Fruit fly (Drosophila melanogaster) whole organism, embryonic: ENCODE measurements around the gene MED18.

Experiments
- BEAF-32 ChIP-seq: fragments of 200-800 bp; sonication (Bioruptor generic); optimal IDR thresholded peaks from 3 replicates; lab custom pipeline; 2017; ENCODE audit warnings: missing biosample characterization, missing genetic modification characterization, mild to moderate bottlenecking, moderate library complexity, missing genetic modification reagents
- CG10274 ChIP-seq: fragments of 200-800 bp; sonication (Bioruptor generic); optimal IDR thresholded peaks from 3 replicates; lab custom pipeline; 2017; ENCODE audit warnings: missing biosample characterization, mild to moderate bottlenecking, missing genetic modification characterization
- CG12659 ChIP-seq: fragments of 200-800 bp; sonication (Bioruptor generic); optimal IDR thresholded peaks from 3 replicates; lab custom pipeline; 2017; ENCODE audit warnings: mild to moderate bottlenecking, missing biosample characterization, missing genetic modification reagents, missing genetic modification characterization
- CG13123 ChIP-seq: fragments of 200-800 bp; sonication (Bioruptor generic); optimal IDR thresholded peaks from 2 replicates; lab custom pipeline; 2016; ENCODE audit warnings: missing biosample characterization, missing genetic modification characterization
- CG13287 ChIP-seq: fragments of 200-800 bp; sonication (Bioruptor generic); IDR thresholded peaks from 2 replicates; pipeline ENCODE4 v1.3.6; 2022; ENCODE audit warnings: missing biosample characterization, missing genetic modification characterization; ENCODE audit not compliant: partially characterized antibody
- CG13894 ChIP-seq: fragments of 200-800 bp; sonication (Bioruptor generic); optimal IDR thresholded peaks from 3 replicates; lab custom pipeline; 2018; ENCODE audit warnings: missing biosample characterization, mild to moderate bottlenecking, missing genetic modification characterization, moderate library complexity
- CG1647 ChIP-seq: fragments of 200-800 bp; sonication (Bioruptor generic); optimal IDR thresholded peaks from 3 replicates; lab custom pipeline; 2016; ENCODE audit warnings: missing biosample characterization, missing genetic modification characterization
- CG17328 ChIP-seq: fragments of 200-800 bp; sonication (Bioruptor generic); IDR thresholded peaks from 2 replicates; pipeline ENCODE4 v1.3.6; 2022; ENCODE audit warnings: missing biosample characterization, missing genetic modification characterization
- CG17361 ChIP-seq: fragments of 200-800 bp; sonication (Bioruptor generic); IDR thresholded peaks from 3 replicates; pipeline ENCODE4 v1.3.6; 2022; ENCODE audit warnings: missing biosample characterization, missing genetic modification characterization
- CG17568 ChIP-seq: fragments of 200-800 bp; sonication (Bioruptor generic); optimal IDR thresholded peaks from 2 replicates; lab custom pipeline; 2018; ENCODE audit warnings: missing biosample characterization, mild to moderate bottlenecking, missing genetic modification characterization, moderate library complexity
- CG17912 ChIP-seq: fragments of 200-800 bp; sonication (Bioruptor generic); optimal IDR thresholded peaks from 2 replicates; lab custom pipeline; 2018; ENCODE audit warnings: missing biosample characterization, mild to moderate bottlenecking, missing genetic modification characterization
- CG18011 ChIP-seq: fragments of 200-800 bp; sonication (Bioruptor generic); optimal IDR thresholded peaks from 2 replicates; lab custom pipeline; 2017; ENCODE audit warnings: missing biosample characterization, missing genetic modification characterization, mild to moderate bottlenecking, moderate library complexity, missing genotype
- CG2199 ChIP-seq: fragments of 200-800 bp; sonication (Bioruptor generic); IDR thresholded peaks from 3 replicates; pipeline ENCODE4 v1.3.6; 2022; ENCODE audit warnings: missing biosample characterization, missing genetic modification characterization
- CG4617 ChIP-seq: fragments of 200-800 bp; sonication (Bioruptor generic); optimal IDR thresholded peaks from 3 replicates; lab custom pipeline; 2016; ENCODE audit warnings: missing biosample characterization, missing genetic modification characterization, borderline replicate concordance
- CG4707 ChIP-seq: fragments of 200-800 bp; sonication (Bioruptor generic); optimal IDR thresholded peaks from 2 replicates; lab custom pipeline; 2018; ENCODE audit warnings: missing biosample characterization, mild to moderate bottlenecking, missing genetic modification characterization, moderate library complexity
- CG5180 ChIP-seq: fragments of 200-800 bp; sonication (Bioruptor generic); optimal IDR thresholded peaks from 3 replicates; lab custom pipeline; 2017; ENCODE audit warnings: missing biosample characterization, missing genetic modification characterization, mild to moderate bottlenecking, moderate library complexity, missing genetic modification reagents
- CG6272 ChIP-seq: fragments of 200-800 bp; sonication (Bioruptor generic); IDR thresholded peaks from 2 replicates; pipeline ENCODE4 v1.3.6; 2022; ENCODE audit warnings: missing biosample characterization, missing genetic modification characterization
- CG6791 ChIP-seq: fragments of 200-800 bp; sonication (Bioruptor generic); IDR thresholded peaks from 3 replicates; pipeline ENCODE4 v1.3.6; 2022; ENCODE audit warnings: missing biosample characterization, missing genetic modification characterization; ENCODE audit not compliant: partially characterized antibody
- CG7928 ChIP-seq: fragments of 200-800 bp; sonication (Bioruptor generic); optimal IDR thresholded peaks from 2 replicates; lab custom pipeline; 2017; ENCODE audit warnings: missing biosample characterization, mild to moderate bottlenecking, missing genetic modification characterization
- CG9727 ChIP-seq: fragments of 200-800 bp; sonication (Bioruptor generic); optimal IDR thresholded peaks from 3 replicates; lab custom pipeline; 2017; ENCODE audit warnings: missing biosample characterization, mild to moderate bottlenecking, missing genetic modification characterization
- Camta ChIP-seq: fragments of 200-800 bp; sonication (Bioruptor generic); optimal IDR thresholded peaks from 2 replicates; lab custom pipeline; 2016; ENCODE audit warnings: missing biosample characterization, missing genetic modification characterization
- Doc3 ChIP-seq: fragments of 200-800 bp; sonication (Bioruptor generic); IDR thresholded peaks from 3 replicates; pipeline ENCODE4 v1.3.6; 2022; ENCODE audit warnings: missing biosample characterization, missing genetic modification characterization; ENCODE audit not compliant: partially characterized antibody
- HLH3B ChIP-seq: fragments of 200-800 bp; sonication (Bioruptor generic); IDR thresholded peaks from 2 replicates; pipeline ENCODE4 v1.3.6; 2022; ENCODE audit warnings: missing biosample characterization, missing genetic modification characterization
- HLH4C ChIP-seq: fragments of 200-800 bp; sonication (Bioruptor generic); IDR thresholded peaks from 3 replicates; pipeline ENCODE4 v1.3.6; 2022; ENCODE audit warnings: missing biosample characterization, missing genetic modification characterization; ENCODE audit not compliant: partially characterized antibody
- HmgZ ChIP-seq: fragments of 200-800 bp; sonication (Bioruptor generic); optimal IDR thresholded peaks from 2 replicates; lab custom pipeline; 2018; ENCODE audit warnings: missing biosample characterization, mild to moderate bottlenecking, missing genetic modification characterization
- Lpt ChIP-seq: fragments of >200 bp; optimal IDR thresholded peaks from 2 replicates; lab custom pipeline; 2018; ENCODE audit warnings: missing biosample characterization, missing genetic modification characterization
- MBD-R2 ChIP-seq: fragments of 200-800 bp; sonication (Bioruptor generic); IDR thresholded peaks from 2 replicates; pipeline ENCODE4 v1.3.6; 2022; ENCODE audit warnings: missing biosample characterization, missing genetic modification characterization
- MESR4 ChIP-seq: fragments of 200-800 bp; sonication (Bioruptor generic); optimal IDR thresholded peaks from 2 replicates; lab custom pipeline; 2018; ENCODE audit warnings: missing biosample characterization, mild to moderate bottlenecking, missing genetic modification characterization, moderate library complexity
- Pdp1 ChIP-seq, 2 experiments: fragments of 200-800 bp; sonication (Bioruptor generic); optimal IDR thresholded peaks; 3 replicates each; lab custom pipeline; 2016; ENCODE audit warnings: missing biosample characterization in 2 of 2, missing genetic modification characterization in 2 of 2, mild to moderate bottlenecking in 1 of 2, moderate library complexity in 1 of 2
- Sry-δ ChIP-seq: fragments of 200-800 bp; sonication (Bioruptor generic); optimal IDR thresholded peaks from 2 replicates; lab custom pipeline; 2016; ENCODE audit warnings: missing biosample characterization, missing genetic modification characterization
- Tbp ChIP-seq: fragments of >200 bp; optimal IDR thresholded peaks from 2 replicates; lab custom pipeline; 2018; ENCODE audit warnings: missing biosample characterization, missing genetic modification characterization
- ash1 ChIP-seq: fragments of 200-800 bp; sonication (Bioruptor generic); optimal IDR thresholded peaks from 2 replicates; lab custom pipeline; 2018; ENCODE audit warnings: missing biosample characterization, mild to moderate bottlenecking, missing genetic modification characterization
- bsh ChIP-seq, 2 experiments: fragments of 200-800 bp; sonication (Bioruptor generic); optimal IDR thresholded peaks; 2 replicates each; lab custom pipeline; 2017 to 2018; ENCODE audit warnings: mild to moderate bottlenecking in 2 of 2, missing biosample characterization in 2 of 2, missing genetic modification characterization in 2 of 2, moderate library complexity in 1 of 2
- caup ChIP-seq: fragments of 200-800 bp; sonication (Bioruptor generic); optimal IDR thresholded peaks from 3 replicates; lab custom pipeline; 2017; ENCODE audit warnings: missing biosample characterization, mild to moderate bottlenecking, missing genetic modification characterization, moderate library complexity; ENCODE audit not compliant: severe bottlenecking
- da ChIP-seq: fragments of 200-800 bp; sonication (Bioruptor generic); optimal IDR thresholded peaks from 2 replicates; lab custom pipeline; 2016; ENCODE audit warnings: missing biosample characterization, missing genetic modification characterization
- emc ChIP-seq: fragments of 200-800 bp; sonication (Bioruptor generic); optimal IDR thresholded peaks from 2 replicates; lab custom pipeline; 2016; ENCODE audit warnings: missing biosample characterization, missing genetic modification characterization
- inv ChIP-seq: fragments of 200-800 bp; sonication (Bioruptor generic); IDR thresholded peaks from 2 replicates; pipeline ENCODE4 v1.3.6; 2022; ENCODE audit warnings: missing biosample characterization, missing genetic modification characterization; ENCODE audit not compliant: partially characterized antibody
- knrl ChIP-seq: fragments of 200-800 bp; sonication (Bioruptor generic); IDR thresholded peaks from 3 replicates; pipeline ENCODE4 v1.3.6; 2022; ENCODE audit warnings: missing biosample characterization, missing genetic modification characterization; ENCODE audit not compliant: partially characterized antibody
- nau ChIP-seq: fragments of 200-800 bp; sonication (Bioruptor generic); optimal IDR thresholded peaks from 3 replicates; lab custom pipeline; 2017; ENCODE audit warnings: missing biosample characterization, mild to moderate bottlenecking, missing genetic modification characterization, missing genetic modification reagents
- nom ChIP-seq: fragments of 200-800 bp; sonication (Bioruptor generic); optimal IDR thresholded peaks from 2 replicates; lab custom pipeline; 2017; ENCODE audit warnings: missing biosample characterization, missing genetic modification characterization, mild to moderate bottlenecking, moderate library complexity, missing genetic modification reagents
- pzg ChIP-seq: fragments of 200-800 bp; sonication (Bioruptor generic); optimal IDR thresholded peaks from 3 replicates; lab custom pipeline; 2018; ENCODE audit warnings: missing biosample characterization, mild to moderate bottlenecking, missing genetic modification characterization, moderate library complexity
- row ChIP-seq: fragments of 200-800 bp; sonication (Bioruptor generic); IDR thresholded peaks from 3 replicates; pipeline ENCODE4 v1.3.6; 2022; ENCODE audit warnings: missing biosample characterization, missing genetic modification characterization
- slou ChIP-seq: fragments of 200-800 bp; sonication (Bioruptor generic); optimal IDR thresholded peaks from 3 replicates; lab custom pipeline; 2016; ENCODE audit warnings: missing biosample characterization, missing genetic modification characterization
- tll ChIP-seq, 2 experiments: fragments of 200-800 bp in 1 of 2; fragments of >200 bp in 1 of 2; sonication (Bioruptor generic) in 1 of 2; optimal IDR thresholded peaks; 2 replicates each; lab custom pipeline; 2017 to 2019; ENCODE audit warnings: missing biosample characterization in 2 of 2, missing genetic modification characterization in 2 of 2, mild to moderate bottlenecking in 1 of 2, moderate library complexity in 1 of 2
- trem ChIP-seq: fragments of 200-800 bp; optimal IDR thresholded peaks from 3 replicates; lab custom pipeline; 2019; ENCODE audit warnings: missing biosample characterization, mild to moderate bottlenecking, missing genetic modification characterization, moderate library complexity
- twi ChIP-seq: fragments of 200-800 bp; optimal IDR thresholded peaks from 2 replicates; lab custom pipeline; 2019; ENCODE audit warnings: missing biosample characterization, mild to moderate bottlenecking, missing genetic modification characterization, moderate library complexity
- unpg ChIP-seq: fragments of 200-800 bp; sonication (Bioruptor generic); optimal IDR thresholded peaks from 3 replicates; lab custom pipeline; 2018; ENCODE audit warnings: missing biosample characterization, mild to moderate bottlenecking, missing genetic modification characterization, moderate library complexity

Gene MED18

dm6 chrX:1907727-1908264 is 42.1 kb downstream of the MED18 start, which contains the start of gene mip130 (continued):
- TF ChIP-seq CG17912 (GFP tag; lab: Kevin White, UChicago) (no peak), da (GFP tag; lab: Kevin White, UChicago) (no peak), MBD-R2 (GFP tag; lab: Robert Waterston, UW) (peak; percentile 62), CG1647 (peak; percentile 5), CG13123 (GFP tag; lab: Kevin White, UChicago) (no peak), CG4617 (GFP tag; lab: Kevin White, UChicago) (peak; percentile 46), CG7928 (no peak), twi (tag; lab: Kevin White, UChicago) (peak; percentile 4), CG2199 (no peak), emc (GFP tag; lab: Kevin White, UChicago) (peak; percentile 16), nau (GFP tag; lab: Kevin White, UChicago) (no peak), CG6272 (GFP tag; lab: Robert Waterston, UW) (no peak), caup (GFP tag; lab: Kevin White, UChicago) (peak; percentile 36), HLH3B (GFP tag; lab: Robert Waterston, UW) (peak; percentile 50; the same call in 1 of the 2 replicates), CG12659 (peak; percentile 69)
- TF ChIP-seq, all 482 proteins: peak for 220

- TF ChIP-seq HLH4C (GFP tag; lab: Robert Waterston, UW) (0 out of 3 replicates have a peak, but pooled peaks have one; percentile 42), inv (GFP tag; lab: Robert Waterston, UW) (peak; percentile 52; the same call in 1 of the 2 replicates), nom (peak; percentile 69), CG17361 (GFP tag; lab: Robert Waterston, UW) (no peak), CG10274 (GFP tag; lab: Kevin White, UChicago) (no peak), Sry-δ (GFP tag; lab: Kevin White, UChicago) (peak; percentile 19), bsh (GFP tag; optimal IDR thresholded peaks at IDR 0.05; lab: Kevin White, UChicago) (peak in 1 of 2 experiments; percentile 62), unpg (no peak), tll (GFP tag; optimal IDR thresholded peaks at IDR 0.05; lab: Kevin White, UChicago) (no peak), Lpt (GFP tag; lab: Kevin White, UChicago) (no peak), CG17328 (GFP tag; lab: Robert Waterston, UW) (no peak), knrl (GFP tag; lab: Robert Waterston, UW) (peak; percentile 49; the same call in 2 of the 3 replicates), CG18011 (GFP tag; lab: Kevin White, UChicago) (no peak), BEAF-32 (peak; percentile 68), CG13287 (GFP tag; lab: Robert Waterston, UW) (peak; percentile 44), CG13894 (tag; lab: Kevin White, UChicago) (no peak), CG17568 (GFP tag; lab: Kevin White, UChicago) (no peak), Doc3 (peak; percentile 45; the same call in 1 of the 3 replicates), Pdp1 (GFP tag; optimal IDR thresholded peaks at IDR 0.05; lab: Kevin White, UChicago) (peak in 1 of 2 experiments; percentile 33), CG9727 (GFP tag; lab: Kevin White, UChicago) (no peak), CG5180 (GFP tag; lab: Kevin White, UChicago) (peak; percentile 77), MESR4 (peak; percentile 88), CG6791 (peak; percentile 67; the same call in 2 of the 3 replicates), ash1 (GFP tag; lab: Kevin White, UChicago) (no peak), slou (GFP tag; lab: Kevin White, UChicago) (no peak), Camta (GFP tag; lab: Kevin White, UChicago) (no peak), HmgZ (tag; lab: Kevin White, UChicago) (peak; percentile 12), pzg (GFP tag; lab: Kevin White, UChicago) (peak; percentile 38), Tbp (GFP tag; lab: Kevin White, UChicago) (no peak), CG13123 (GFP tag; lab: Kevin White, UChicago) (no peak), CG4707 (no peak), row (peak; percentile 30; the same call in 1 of the 3 replicates), trem (tag; lab: Kevin White, UChicago) (peak; percentile 20)
Observed at dm6 chrX:1908757-1909156, 43.0 kb downstream of the MED18 start, which contains the start of the genes Edem1 and Rbcn-3B. Edem1 (minus strand) TSS chrX:1908827. Rbcn-3B (plus strand) TSS chrX:1908920.
